Worm (Caenorhabditis elegans) whole organism, mixed stage, embryonic: ENCODE results near the gene brc-1.

ENCODE experiments used
- hlh-1 ChIP-seq: fragments of 150-350 bp; optimal IDR thresholded peaks from 2 replicates; lab custom pipeline; 2014; ENCODE audit warnings: missing biosample characterization, missing genetic modification reagents, missing genetic modification characterization
- mep-1 ChIP-seq: fragments of 150-350 bp; optimal IDR thresholded peaks from 2 replicates; lab custom pipeline; 2017; ENCODE audit warnings: missing biosample characterization, missing genetic modification reagents, missing genetic modification characterization, inconsistent platforms
- nhr-12 ChIP-seq: fragments of 150-350 bp; optimal IDR thresholded peaks from 2 replicates; lab custom pipeline; 2014; ENCODE audit warnings: missing biosample characterization, missing genetic modification characterization
- pha-4 ChIP-seq: fragments of 150-350 bp; optimal IDR thresholded peaks from 2 replicates; lab custom pipeline; 2018; ENCODE audit warnings: missing biosample characterization, missing genetic modification reagents, missing genetic modification characterization
- snpc-4 ChIP-seq: fragments of 150-350 bp; optimal IDR thresholded peaks from 2 replicates; lab custom pipeline; 2014; ENCODE audit warnings: missing biosample characterization, missing genetic modification characterization
- sptf-1 ChIP-seq: sonication (generic microtip); optimal IDR thresholded peaks from 2 replicates; lab custom pipeline; 2017; ENCODE audit warnings: mild to moderate bottlenecking, missing genetic modification characterization, moderate library complexity, missing compliant biosample characterization
- unc-120 ChIP-seq: sonication (generic microtip); optimal IDR thresholded peaks from 2 replicates; lab custom pipeline; 2017; ENCODE audit warnings: missing genetic modification characterization, missing compliant biosample characterization; ENCODE audit not compliant: poor library complexity, severe bottlenecking
- unc-62 ChIP-seq: fragments of 150-350 bp; optimal IDR thresholded peaks from 2 replicates; lab custom pipeline; 2014; ENCODE audit warnings: missing biosample characterization, missing genetic modification reagents, missing genetic modification characterization
- ztf-11 ChIP-seq: fragments of 150-350 bp; optimal IDR thresholded peaks from 2 replicates; lab custom pipeline; 2014; ENCODE audit warnings: missing biosample characterization, missing genetic modification characterization

DNA sequence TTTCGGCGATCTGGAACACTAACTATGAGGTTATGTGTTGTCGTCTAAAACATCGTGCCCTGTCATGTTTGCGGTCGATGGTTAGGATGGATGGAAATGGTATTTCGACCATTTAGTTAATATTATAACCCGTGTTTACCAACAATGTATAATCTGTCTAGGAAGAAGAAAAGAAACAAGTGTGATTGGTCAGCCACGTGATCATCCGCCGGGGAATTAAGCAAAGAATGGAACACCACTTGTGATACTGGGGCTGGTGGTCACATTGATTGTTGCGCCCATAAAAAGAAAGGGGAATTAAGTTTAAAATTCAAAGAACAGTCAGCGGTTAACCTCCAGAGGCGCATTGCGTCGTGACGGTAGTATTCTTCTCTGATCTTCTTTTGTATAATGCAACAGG is 12.8 kb upstream of the brc-1 start:
- no peak for TF ChIP-seq pha-4 (tag; lab: Kevin White, UChicago)
- TF ChIP-seq unc-62 (GFP tag; lab: Kevin White, UChicago): no peak
- no peak for TF ChIP-seq sptf-1
- TF ChIP-seq mep-1 (tag; lab: Kevin White, UChicago): no peak
- no peak for TF ChIP-seq nhr-12 (tag; lab: Kevin White, UChicago)
- TF ChIP-seq unc-120 (tag; lab: Kevin White, UChicago): no peak
- TF ChIP-seq hlh-1: no peak
- no peak for TF ChIP-seq ztf-11 (tag; lab: Kevin White, UChicago)
- TF ChIP-seq snpc-4: no peak
